Fruit fly (Drosophila melanogaster): ENCODE measurements around the gene eIF4E1.
A peak's percentile ranks its signal among the peaks of the same experiment; 100 is the strongest.

Gene eIF4E1

dm6 chr3L:9399013-9399750 lies 3.1 kb downstream of the eIF4E1 start, which contains the start of gene CG4080 (continued):
- TF ChIP-seq CG7357 (GFP tag; IDR thresholded peaks at IDR 0.05) = no peak
- no peak for TF ChIP-seq Doc2 (GFP tag; IDR thresholded peaks at IDR 0.05)
- peak; percentile 46 for TF ChIP-seq scrt (GFP tag; optimal IDR thresholded peaks at IDR 0.05)
- no peak for TF ChIP-seq Six4 (GFP tag; optimal IDR thresholded peaks at IDR 0.05)
- no peak for TF ChIP-seq CG1529 (GFP tag; optimal IDR thresholded peaks at IDR 0.05)
- peak; percentile 72 for TF ChIP-seq bbx (GFP tag; IDR thresholded peaks at IDR 0.05; ENCODE audit: partially characterized antibody)
- TF ChIP-seq vfl (GFP tag; optimal IDR thresholded peaks at IDR 0.05) = no peak
- no peak for TF ChIP-seq al (GFP tag; IDR thresholded peaks at IDR 0.05)
- no peak for TF ChIP-seq CG4360 (GFP tag; IDR thresholded peaks at IDR 0.05)
- TF ChIP-seq mam (GFP tag; optimal IDR thresholded peaks at IDR 0.05) = no peak
- peak; percentile 56 for TF ChIP-seq CG4617 (GFP tag; optimal IDR thresholded peaks at IDR 0.05; ENCODE audit: borderline replicate concordance)
- TF ChIP-seq HLH4C (GFP tag; IDR thresholded peaks at IDR 0.05; ENCODE audit: partially characterized antibody) = peak; percentile 73
- TF ChIP-seq CG10431 (GFP tag; optimal IDR thresholded peaks at IDR 0.05) = no peak
- TF ChIP-seq knrl (GFP tag; IDR thresholded peaks at IDR 0.05; ENCODE audit: partially characterized antibody) = peak; percentile 84
- no peak for TF ChIP-seq pros (GFP tag; optimal IDR thresholded peaks at IDR 0.05)
- no peak for TF ChIP-seq CG5245 (GFP tag; optimal IDR thresholded peaks at IDR 0.05)
- TF ChIP-seq NfI (GFP tag; optimal IDR thresholded peaks at IDR 0.05) = peak; percentile 23
- TF ChIP-seq sc (optimal IDR thresholded peaks at IDR 0.05) = no peak
- no peak for TF ChIP-seq sc (GFP tag; optimal IDR thresholded peaks at IDR 0.05)
- TF ChIP-seq CG8765 (GFP tag; IDR thresholded peaks at IDR 0.05) = no peak
- TF ChIP-seq Hsf (GFP tag; optimal IDR thresholded peaks at IDR 0.05) = peak; percentile 28
- TF ChIP-seq ERR (GFP tag; optimal IDR thresholded peaks at IDR 0.05) = no peak
- no peak for TF ChIP-seq CG9876 (GFP tag; optimal IDR thresholded peaks at IDR 0.05)
- 0 out of 3 replicates have a peak, but pooled peaks have one; percentile 5 for TF ChIP-seq gce (GFP tag; IDR thresholded peaks at IDR 0.05)
- no peak for TF ChIP-seq CG7745 (tag; optimal IDR thresholded peaks at IDR 0.05)
- peak; percentile 15 for TF ChIP-seq CG3838 (GFP tag; optimal IDR thresholded peaks at IDR 0.05)
- no peak for TF ChIP-seq Nf-YA (GFP tag; IDR thresholded peaks at IDR 0.05)
- TF ChIP-seq Atf6 (GFP tag; IDR thresholded peaks at IDR 0.05) = no peak
- TF ChIP-seq fru (optimal IDR thresholded peaks at IDR 0.05) = no peak
- peak; percentile 32 for TF ChIP-seq chn (GFP tag; optimal IDR thresholded peaks at IDR 0.05)
- peak in 1 of 2 experiments; percentile 22 for TF ChIP-seq bsh (GFP tag; optimal IDR thresholded peaks at IDR 0.05)
- no peak for TF ChIP-seq gt (GFP tag; IDR thresholded peaks at IDR 0.05)
- no peak for TF ChIP-seq CG18599 (GFP tag; optimal IDR thresholded peaks at IDR 0.05)
- TF ChIP-seq CG10979 (tag; optimal IDR thresholded peaks at IDR 0.05) = no peak
- no peak for TF ChIP-seq crol (GFP tag; IDR thresholded peaks at IDR 0.05)
- TF ChIP-seq amos (GFP tag; IDR thresholded peaks at IDR 0.05; ENCODE audit: partially characterized antibody) = peak; percentile 76; the same call in 1 of the 2 replicates
- TF ChIP-seq emc (GFP tag; optimal IDR thresholded peaks at IDR 0.05) = no peak
- no peak for TF ChIP-seq CG31365 (tag; optimal IDR thresholded peaks at IDR 0.05)
- TF ChIP-seq CG9609 (GFP tag; optimal IDR thresholded peaks at IDR 0.05) = no peak
- TF ChIP-seq CG13296 (GFP tag; optimal IDR thresholded peaks at IDR 0.05) = no peak
- TF ChIP-seq NC2β (GFP tag; optimal IDR thresholded peaks at IDR 0.05) = peak; percentile 5
- TF ChIP-seq odd (GFP tag; optimal IDR thresholded peaks at IDR 0.05) = no peak
- no peak for TF ChIP-seq CG3163 (GFP tag; optimal IDR thresholded peaks at IDR 0.05)
- TF ChIP-seq CG6765 (GFP tag; optimal IDR thresholded peaks at IDR 0.05) = peak; percentile 54
- no peak for TF ChIP-seq Sox100B (GFP tag; optimal IDR thresholded peaks at IDR 0.05)
- no peak for TF ChIP-seq ap (GFP tag; IDR thresholded peaks at IDR 0.05)
- no peak for TF ChIP-seq B-H1 (GFP tag; IDR thresholded peaks at IDR 0.05)
- peak; percentile 81 for TF ChIP-seq pzg (GFP tag; optimal IDR thresholded peaks at IDR 0.05)
- no peak for TF ChIP-seq dpn (GFP tag; optimal IDR thresholded peaks at IDR 0.05)
- 0 out of 2 replicates have a peak, but pooled peaks have one; percentile 41 for TF ChIP-seq CG5953 (GFP tag; IDR thresholded peaks at IDR 0.05)
- TF ChIP-seq HLH3B (GFP tag; IDR thresholded peaks at IDR 0.05) = no peak
